Fruit fly (Drosophila melanogaster) whole organism, adult: ENCODE data around the gene CG9123.

Source experiments
- CG12768 ChIP-seq: fragments of 200-800 bp; sonication (Bioruptor generic); optimal IDR thresholded peaks from 2 replicates; lab custom pipeline; 2017; ENCODE audit warnings: missing biosample characterization, missing genetic modification characterization, mild to moderate bottlenecking, moderate library complexity, missing genetic modification reagents
- CG14711 ChIP-seq: fragments of 200-800 bp; sonication (Bioruptor generic); optimal IDR thresholded peaks from 2 replicates; lab custom pipeline; 2018; ENCODE audit warnings: missing biosample characterization, mild to moderate bottlenecking, missing genetic modification characterization, moderate library complexity
- CG1620 ChIP-seq: fragments of 200-800 bp; sonication (Bioruptor generic); optimal IDR thresholded peaks from 2 replicates; lab custom pipeline; 2016; ENCODE audit warnings: missing biosample characterization, missing genetic modification characterization
- CG33017 ChIP-seq: fragments of 200-800 bp; sonication (Bioruptor generic); optimal IDR thresholded peaks from 2 replicates; lab custom pipeline; 2018; ENCODE audit warnings: missing biosample characterization, mild to moderate bottlenecking, missing genetic modification characterization, moderate library complexity
- CG5204 ChIP-seq: fragments of 200-800 bp; sonication (Bioruptor generic); optimal IDR thresholded peaks from 2 replicates; lab custom pipeline; 2016; ENCODE audit warnings: missing biosample characterization, missing genetic modification characterization
- CG7045 ChIP-seq: fragments of 200-800 bp; sonication (Bioruptor generic); optimal IDR thresholded peaks from 2 replicates; lab custom pipeline; 2017; ENCODE audit warnings: missing biosample characterization, mild to moderate bottlenecking, missing genetic modification characterization
- Clk ChIP-seq: fragments of 200-800 bp; sonication (Bioruptor generic); optimal IDR thresholded peaks from 2 replicates; lab custom pipeline; 2017; ENCODE audit warnings: missing biosample characterization, missing genetic modification characterization
- Crg-1 ChIP-seq: fragments of 200-800 bp; sonication (Bioruptor generic); optimal IDR thresholded peaks from 2 replicates; lab custom pipeline; 2016; ENCODE audit warnings: missing biosample characterization, missing genetic modification characterization
- Hr96 ChIP-seq: fragments of 200-800 bp; sonication (Bioruptor generic); optimal IDR thresholded peaks from 2 replicates; lab custom pipeline; 2016; ENCODE audit warnings: missing biosample characterization, missing genetic modification characterization
- Mnt ChIP-seq: fragments of 200-800 bp; sonication (Bioruptor generic); optimal IDR thresholded peaks from 2 replicates; lab custom pipeline; 2016; ENCODE audit warnings: missing biosample characterization, mild to moderate bottlenecking, missing genetic modification characterization
- cic ChIP-seq: fragments of 200-800 bp; sonication (Bioruptor generic); optimal IDR thresholded peaks from 2 replicates; lab custom pipeline; 2017; ENCODE audit warnings: missing biosample characterization, mild to moderate bottlenecking, missing genetic modification characterization, moderate library complexity
- pad ChIP-seq: fragments of 200-800 bp; sonication (Bioruptor generic); optimal IDR thresholded peaks from 3 replicates; lab custom pipeline; 2017; ENCODE audit warnings: missing biosample characterization, missing genetic modification characterization, mild to moderate bottlenecking, moderate library complexity, missing genetic modification reagents
- tj ChIP-seq: fragments of 200-800 bp; sonication (Bioruptor generic); optimal IDR thresholded peaks from 3 replicates; lab custom pipeline; 2017; ENCODE audit warnings: missing biosample characterization, mild to moderate bottlenecking, missing genetic modification characterization, moderate library complexity

dm6 chrX:15380207-15380606, 38.3 kb upstream of the CG9123 start:
- TF ChIP-seq CG33017 (tag; lab: Kevin White, UChicago) (no peak), CG14711 (tag; lab: Kevin White, UChicago) (no peak), CG5204 (GFP tag; lab: Kevin White, UChicago) (no peak), CG7045 (GFP tag; lab: Kevin White, UChicago) (no peak), pad (no peak), Mnt (GFP tag; lab: Kevin White, UChicago) (no peak), CG1620 (GFP tag; lab: Kevin White, UChicago) (no peak), CG12768 (no peak), Crg-1 (GFP tag; lab: Kevin White, UChicago) (no peak), Hr96 (GFP tag; lab: Kevin White, UChicago) (no peak), Clk (GFP tag; lab: Kevin White, UChicago) (no peak), tj (GFP tag; lab: Kevin White, UChicago) (no peak), cic (GFP tag; lab: Kevin White, UChicago) (no peak)
